Worm (Caenorhabditis elegans): ENCODE results near the gene clec-254.

DNA sequence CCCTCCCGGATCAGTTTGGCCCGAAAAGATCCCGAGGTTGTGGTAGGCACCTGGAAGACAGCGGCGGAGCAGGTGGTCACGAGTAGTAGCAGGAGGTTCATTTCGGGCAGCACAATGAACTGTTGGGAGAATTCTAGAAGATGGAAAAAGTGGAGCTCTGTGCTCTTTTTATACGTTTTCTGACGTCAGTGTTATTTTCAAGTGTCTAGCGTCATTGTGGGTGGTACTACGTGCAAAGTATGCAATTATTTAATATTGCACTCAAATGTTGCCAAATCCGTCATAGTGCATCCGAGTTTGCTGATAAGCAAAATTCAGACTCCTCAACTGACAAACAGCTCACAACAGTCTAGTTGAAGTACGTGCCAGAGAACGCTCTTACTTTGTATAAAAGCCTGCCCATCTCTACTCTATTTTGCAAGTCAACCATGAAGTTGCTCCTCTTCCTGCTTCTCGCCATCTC is 22.6 kb downstream of the clec-254 start, which contains the start of the genes asp-18 and scl-19:
- no peak for TF ChIP-seq pha-4 (tag; optimal IDR thresholded peaks at IDR 0.05)
- no peak for TF ChIP-seq unc-62 (GFP tag; optimal IDR thresholded peaks at IDR 0.05)
- TF ChIP-seq elt-3 (tag; optimal IDR thresholded peaks at IDR 0.05) = no peak
- TF ChIP-seq bed-3 (GFP tag; optimal IDR thresholded peaks at IDR 0.05) = no peak
- TF ChIP-seq nhr-76 (tag; optimal IDR thresholded peaks at IDR 0.05) = no peak
- no peak for TF ChIP-seq elt-1 (tag; optimal IDR thresholded peaks at IDR 0.05; ENCODE audit: borderline replicate concordance, insufficient read depth)

Data from whole organism, mixed stage, embryonic.